Fruit fly (Drosophila melanogaster) whole organism, prepupa: ENCODE measurements around the gene Cog3.

Source experiments
- Blimp-1 ChIP-seq: fragments of 200-800 bp; sonication (Bioruptor generic); optimal IDR thresholded peaks from 3 replicates; lab custom pipeline; 2017; ENCODE audit warnings: missing biosample characterization, missing genetic modification characterization, mild to moderate bottlenecking, moderate library complexity, missing genetic modification reagents
- CG10631 ChIP-seq: fragments of 200-800 bp; sonication (Bioruptor generic); optimal IDR thresholded peaks from 2 replicates; lab custom pipeline; 2016; ENCODE audit warnings: missing biosample characterization, missing genetic modification characterization
- fd85E ChIP-seq: fragments of 200-800 bp; sonication (Bioruptor generic); optimal IDR thresholded peaks from 3 replicates; lab custom pipeline; 2016; ENCODE audit warnings: missing biosample characterization, missing genetic modification characterization

- TF ChIP-seq Blimp-1 (GFP tag; lab: Kevin White, UChicago) (no peak), fd85E (GFP tag; lab: Kevin White, UChicago) (no peak), CG10631 (GFP tag; lab: Kevin White, UChicago) (no peak)
These were observed 4.9 kb upstream of the Cog3 start, which contains the start of gene CG3246 for dm6 chr2L:3461760-3462159.
